Fruit fly (Drosophila melanogaster): ENCODE data around the gene prg.

Gene prg

DNA sequence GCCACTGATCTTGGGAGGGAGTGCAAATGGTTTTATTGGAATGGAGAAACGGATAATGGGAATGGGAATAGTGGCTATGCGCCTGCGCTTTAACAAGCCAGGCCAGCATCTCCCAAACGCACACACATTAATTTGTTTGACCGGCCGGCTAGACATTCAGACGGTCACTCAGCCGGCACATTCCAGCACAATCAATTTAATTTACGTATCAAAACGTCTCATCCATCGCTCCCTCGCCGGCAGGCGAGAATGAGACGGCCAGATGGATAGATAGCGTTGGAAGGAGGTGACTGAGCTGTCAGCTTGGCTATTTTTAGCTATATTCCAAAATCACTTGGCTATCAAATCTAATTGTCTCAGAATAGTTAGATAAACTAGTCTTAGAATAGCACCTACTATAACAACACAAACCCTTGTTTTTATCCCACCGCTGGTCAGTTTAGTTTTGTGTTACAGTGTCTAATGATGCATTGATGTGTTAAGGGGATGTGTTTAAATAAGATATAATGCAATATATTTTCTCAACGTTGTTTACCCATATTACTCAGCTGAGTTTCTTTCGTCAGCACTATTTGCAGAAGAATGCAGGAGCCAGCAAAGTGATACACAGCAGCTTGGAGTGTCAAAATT is 40.7 kb upstream of the prg start:
- TF ChIP-seq OdsH (GFP tag; optimal IDR thresholded peaks at IDR 0.05) (no peak), svp (GFP tag) (peak; percentile 53), Lpt (GFP tag; optimal IDR thresholded peaks at IDR 0.05) (no peak), acj6 (GFP tag; optimal IDR thresholded peaks at IDR 0.05) (peak; percentile 6), CG15336 (GFP tag; IDR thresholded peaks at IDR 0.05) (no peak), CG16779 (tag; optimal IDR thresholded peaks at IDR 0.05) (no peak), Hr38 (GFP tag; optimal IDR thresholded peaks at IDR 0.05) (no peak), Smox (GFP tag; optimal IDR thresholded peaks at IDR 0.05) (no peak), CG6276 (GFP tag; optimal IDR thresholded peaks at IDR 0.05) (no peak), Sox102F (GFP tag; optimal IDR thresholded peaks at IDR 0.05) (peak; percentile 57), ss (GFP tag; optimal IDR thresholded peaks at IDR 0.05) (peak in 1 of 2 experiments; percentile 33), Eip75B (GFP tag; optimal IDR thresholded peaks at IDR 0.05) (no peak), CG6163 (GFP tag; IDR thresholded peaks at IDR 0.05) (no peak), CG3032 (tag; optimal IDR thresholded peaks at IDR 0.05) (no peak), Ets96B (tag; optimal IDR thresholded peaks at IDR 0.05) (peak; percentile 20), esn (GFP tag; optimal IDR thresholded peaks at IDR 0.05) (peak; percentile 35), dsx (GFP tag; optimal IDR thresholded peaks at IDR 0.05; ENCODE audit: poor library complexity, severe bottlenecking) (no peak), Met (GFP tag; optimal IDR thresholded peaks at IDR 0.05) (peak; percentile 40), CG11762 (GFP tag; optimal IDR thresholded peaks at IDR 0.05; ENCODE audit: insufficient read depth) (no peak), CG3919 (GFP tag; optimal IDR thresholded peaks at IDR 0.05) (peak; percentile 7), CG10631 (GFP tag; optimal IDR thresholded peaks at IDR 0.05) (peak; percentile 24), CG1621 (tag; optimal IDR thresholded peaks at IDR 0.05) (no peak), CG9139 (GFP tag; optimal IDR thresholded peaks at IDR 0.05) (no peak), Hr39 (GFP tag; optimal IDR thresholded peaks at IDR 0.05) (no peak), CG7368 (GFP tag; optimal IDR thresholded peaks at IDR 0.05) (no peak), fd59A (GFP tag; optimal IDR thresholded peaks at IDR 0.05) (no peak), Eip78C (GFP tag) (peak; percentile 54), CG31627 (GFP tag; optimal IDR thresholded peaks at IDR 0.05) (no peak), CG6808 (GFP tag; optimal IDR thresholded peaks at IDR 0.05) (peak; percentile 58), cyc (GFP tag; optimal IDR thresholded peaks at IDR 0.05) (no peak), CG4318 (GFP tag; optimal IDR thresholded peaks at IDR 0.05) (no peak), Hr4 (GFP tag; optimal IDR thresholded peaks at IDR 0.05) (peak; percentile 3), lz (GFP tag; optimal IDR thresholded peaks at IDR 0.05) (no peak), CG8632 (GFP tag; optimal IDR thresholded peaks at IDR 0.05) (no peak), CG10669 (GFP tag; optimal IDR thresholded peaks at IDR 0.05) (peak; percentile 36), CG8319 (GFP tag; optimal IDR thresholded peaks at IDR 0.05) (no peak), Sox15 (GFP tag; optimal IDR thresholded peaks at IDR 0.05) (no peak), fkh (GFP tag; optimal IDR thresholded peaks at IDR 0.05) (peak; percentile 23)

DNA sequence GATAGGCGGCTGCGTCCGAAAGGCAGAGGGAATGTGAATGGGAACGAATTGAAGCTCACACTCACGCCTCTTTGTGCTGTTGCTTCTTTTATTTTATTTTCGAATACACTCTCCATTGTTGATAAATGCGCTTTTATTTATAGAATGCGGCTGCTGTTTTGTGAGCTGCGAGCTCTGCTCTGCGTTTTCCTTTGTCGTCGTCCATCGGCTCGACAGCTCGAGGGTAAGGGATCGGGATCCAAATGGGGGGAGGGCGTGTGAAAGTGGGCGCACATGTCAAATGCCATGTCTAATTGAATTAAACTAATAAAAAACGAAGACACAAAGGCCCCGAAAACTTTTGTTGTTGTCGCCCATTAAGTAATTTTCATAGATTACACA is 40.2 kb upstream of the prg start:
- TF ChIP-seq vri (GFP tag; optimal IDR thresholded peaks at IDR 0.05) (peak; percentile 6), ss (GFP tag; optimal IDR thresholded peaks at IDR 0.05) (peak in 1 of 2 experiments; percentile 40), svp (GFP tag) (peak; percentile 81), cyc (GFP tag; optimal IDR thresholded peaks at IDR 0.05) (no peak), Sox14 (GFP tag; optimal IDR thresholded peaks at IDR 0.05) (peak; percentile 80), CG6163 (GFP tag; IDR thresholded peaks at IDR 0.05) (peak; percentile 37; the same call in 1 of the 3 replicates)
